Worm (Caenorhabditis elegans) whole organism, L1 larva: ENCODE results near the gene sdz-5.
A peak's percentile ranks its signal among the peaks of the same experiment; 100 is the strongest.

ENCODE experiments used
- C34B4.2 ChIP-seq: sonication (generic microtip); optimal IDR thresholded peaks from 2 replicates; lab custom pipeline; 2017; ENCODE audit warnings: mild to moderate bottlenecking, missing genetic modification characterization, missing compliant biosample characterization
- F16B12.6 ChIP-seq: fragments of 150-350 bp; optimal IDR thresholded peaks from 2 replicates; lab custom pipeline; 2014; ENCODE audit warnings: missing biosample characterization, missing genetic modification characterization
- Y116A8C.19 ChIP-seq: sonication (generic microtip); optimal IDR thresholded peaks from 2 replicates; lab custom pipeline; 2016; ENCODE audit warnings: missing compliant biosample characterization, missing genetic modification characterization, borderline replicate concordance
- aly-2 ChIP-seq: fragments of 150-350 bp; optimal IDR thresholded peaks from 2 replicates; lab custom pipeline; 2014; ENCODE audit warnings: missing biosample characterization, missing genetic modification characterization
- ceh-8 ChIP-seq: fragments of 200-800 bp; sonication (Bioruptor generic); optimal IDR thresholded peaks from 2 replicates; lab custom pipeline; 2018; ENCODE audit warnings: mild to moderate bottlenecking, missing genetic modification characterization, moderate library complexity, missing compliant biosample characterization
- ceh-88 ChIP-seq: fragments of 200-800 bp; sonication (Bioruptor generic); IDR thresholded peaks from 2 replicates; pipeline ENCODE4 v1.3.6; 2022; ENCODE audit warnings: missing genetic modification characterization, missing compliant biosample characterization
- ces-1 ChIP-seq: fragments of 150-350 bp; optimal IDR thresholded peaks from 2 replicates; lab custom pipeline; 2014; ENCODE audit warnings: missing biosample characterization, missing genetic modification reagents, missing genetic modification characterization
- dsc-1 ChIP-seq: sonication (generic microtip); optimal IDR thresholded peaks from 2 replicates; lab custom pipeline; 2016; ENCODE audit warnings: mild to moderate bottlenecking, missing genetic modification characterization, missing compliant biosample characterization
- efl-1 ChIP-seq, 4 experiments: fragments of 150-350 bp; optimal IDR thresholded peaks in 3 of 4; peaks in 1 of 4; 1 replicate in 1 of 4; 2 replicates in 3 of 4; lab custom pipeline; 2014; ENCODE audit warnings: missing biosample characterization in 2 of 4, missing genetic modification characterization in 2 of 4, missing genetic modification reagents in 2 of 4
- egl-13 ChIP-seq: sonication (generic microtip); optimal IDR thresholded peaks from 2 replicates; lab custom pipeline; 2016; ENCODE audit warnings: missing genotype, missing genetic modification reagents, missing genetic modification characterization, missing compliant biosample characterization
- egl-27 ChIP-seq, 2 experiments: fragments of 150-350 bp in 1 of 2; sonication (generic microtip); optimal IDR thresholded peaks; 3 replicates each; lab custom pipeline; 2017 to 2018; ENCODE audit warnings: missing biosample characterization in 2 of 2, missing genetic modification characterization in 2 of 2, missing genetic modification reagents in 2 of 2
- elt-3 ChIP-seq, 6 experiments: fragments of 150-350 bp in 1 of 6; sonication (generic microtip); optimal IDR thresholded peaks; 2 replicates each; lab custom pipeline; 2017 to 2018; ENCODE audit warnings: missing biosample characterization in 6 of 6, missing genetic modification characterization in 6 of 6, inconsistent platforms in 1 of 6
- fkh-4 ChIP-seq: sonication (generic microtip); optimal IDR thresholded peaks from 2 replicates; lab custom pipeline; 2016; ENCODE audit warnings: missing compliant biosample characterization, missing genetic modification characterization, borderline replicate concordance
- fkh-8 ChIP-seq: sonication (generic microtip); optimal IDR thresholded peaks from 2 replicates; lab custom pipeline; 2016; ENCODE audit warnings: mild to moderate bottlenecking, missing genetic modification characterization, missing compliant biosample characterization
- grh-1 ChIP-seq: fragments of 200-800 bp; sonication (Bioruptor generic); IDR thresholded peaks from 2 replicates; pipeline ENCODE4 v1.3.6; 2022; ENCODE audit warnings: missing genetic modification reagents, missing genetic modification characterization, missing compliant biosample characterization
- hpl-2 ChIP-seq: fragments of 150-350 bp; optimal IDR thresholded peaks from 2 replicates; lab custom pipeline; 2014; ENCODE audit warnings: missing biosample characterization, missing genetic modification reagents, missing genetic modification characterization
- irx-1 ChIP-seq: sonication (generic microtip); optimal IDR thresholded peaks from 2 replicates; lab custom pipeline; 2016; ENCODE audit warnings: missing genetic modification characterization, missing compliant biosample characterization
- isw-1 ChIP-seq: fragments of 200-800 bp; sonication (Bioruptor generic); IDR thresholded peaks from 2 replicates; pipeline ENCODE4 v1.3.6; 2022; ENCODE audit warnings: missing genetic modification characterization, missing compliant biosample characterization
- lin-13 ChIP-seq: fragments of 150-350 bp; optimal IDR thresholded peaks from 2 replicates; lab custom pipeline; 2014; ENCODE audit warnings: missing biosample characterization, missing genetic modification reagents, missing genetic modification characterization
- lin-35 ChIP-seq, 2 experiments: fragments of 150-350 bp; optimal IDR thresholded peaks; 2 replicates each; lab custom pipeline; 2014; ENCODE audit warnings: missing biosample characterization in 2 of 2, missing genetic modification characterization in 2 of 2, missing genetic modification reagents in 2 of 2
- lir-3 ChIP-seq: sonication (generic microtip); optimal IDR thresholded peaks from 2 replicates; lab custom pipeline; 2016; ENCODE audit warnings: mild to moderate bottlenecking, missing genetic modification characterization, moderate library complexity, missing compliant biosample characterization; ENCODE audit not compliant: poor library complexity
- lsy-2 ChIP-seq, 2 experiments: fragments of 150-350 bp; optimal IDR thresholded peaks; 2 replicates each; lab custom pipeline; 2014; ENCODE audit warnings: missing biosample characterization in 2 of 2, missing genetic modification characterization in 2 of 2
- mdl-1 ChIP-seq, 2 experiments: fragments of 150-350 bp; optimal IDR thresholded peaks; 2 replicates each; lab custom pipeline; 2014 to 2017; ENCODE audit warnings: missing biosample characterization in 2 of 2, missing genetic modification characterization in 2 of 2, inconsistent platforms in 1 of 2
- mef-2 ChIP-seq: fragments of 150-350 bp; optimal IDR thresholded peaks from 2 replicates; lab custom pipeline; 2014; ENCODE audit warnings: missing biosample characterization, missing genetic modification characterization
- nhr-11 ChIP-seq: fragments of 150-350 bp; optimal IDR thresholded peaks from 2 replicates; lab custom pipeline; 2014; ENCODE audit warnings: missing biosample characterization, missing genetic modification characterization
- nhr-19 ChIP-seq: fragments of 200-800 bp; sonication (Bioruptor generic); conservative IDR thresholded peaks from 2 replicates; pipeline ENCODE4 v1.3.6; 2022; ENCODE audit warnings: missing genetic modification characterization, missing compliant biosample characterization
- nhr-20 ChIP-seq: sonication (generic microtip); optimal IDR thresholded peaks from 2 replicates; lab custom pipeline; 2016; ENCODE audit warnings: mild to moderate bottlenecking, missing genetic modification characterization, missing compliant biosample characterization
- nhr-237 ChIP-seq: fragments of 150-350 bp; optimal IDR thresholded peaks from 2 replicates; lab custom pipeline; 2014; ENCODE audit warnings: missing biosample characterization, missing genetic modification characterization
- nhr-47 ChIP-seq: sonication (generic microtip); optimal IDR thresholded peaks from 2 replicates; lab custom pipeline; 2016; ENCODE audit warnings: mild to moderate bottlenecking, missing genetic modification characterization, moderate library complexity, missing compliant biosample characterization
- nhr-71 ChIP-seq: sonication (generic microtip); optimal IDR thresholded peaks from 2 replicates; lab custom pipeline; 2016; ENCODE audit warnings: mild to moderate bottlenecking, missing genetic modification characterization, moderate library complexity, missing compliant biosample characterization
- nhr-77 ChIP-seq: fragments of 150-350 bp; optimal IDR thresholded peaks from 2 replicates; lab custom pipeline; 2014; ENCODE audit warnings: missing biosample characterization, missing genetic modification characterization
- nhr-84 ChIP-seq: sonication (generic microtip); optimal IDR thresholded peaks from 2 replicates; lab custom pipeline; 2017; ENCODE audit warnings: missing biosample characterization, missing genetic modification characterization
- nhr-85 ChIP-seq: sonication (generic microtip); peaks from one replicate; lab custom pipeline; 2016; ENCODE audit warnings: missing genetic modification characterization, inconsistent platforms, missing compliant biosample characterization
- nhr-90 ChIP-seq: sonication (generic microtip); optimal IDR thresholded peaks from 2 replicates; lab custom pipeline; 2016; ENCODE audit warnings: mild to moderate bottlenecking, missing genetic modification characterization, missing compliant biosample characterization; ENCODE audit not compliant: poor library complexity
- pax-3 ChIP-seq: fragments of 200-800 bp; sonication (Bioruptor generic); optimal IDR thresholded peaks from 2 replicates; lab custom pipeline; 2018; ENCODE audit warnings: mild to moderate bottlenecking, missing genetic modification characterization, moderate library complexity, missing compliant biosample characterization
- pqm-1 ChIP-seq: sonication (generic microtip); optimal IDR thresholded peaks from 3 replicates; lab custom pipeline; 2017; ENCODE audit warnings: missing biosample characterization, missing genetic modification characterization
- rnt-1 ChIP-seq: sonication (generic microtip); optimal IDR thresholded peaks from 2 replicates; lab custom pipeline; 2016; ENCODE audit warnings: mild to moderate bottlenecking, missing genetic modification characterization, moderate library complexity, missing compliant biosample characterization
- skn-1 ChIP-seq: fragments of 150-350 bp; optimal IDR thresholded peaks from 2 replicates; lab custom pipeline; 2014; ENCODE audit warnings: missing biosample characterization, missing genetic modification characterization
- snpc-4 ChIP-seq: fragments of 150-350 bp; optimal IDR thresholded peaks from 2 replicates; lab custom pipeline; 2014; ENCODE audit warnings: missing biosample characterization, missing genetic modification characterization
- snu-23 ChIP-seq: sonication (generic microtip); optimal IDR thresholded peaks from 2 replicates; lab custom pipeline; 2016; ENCODE audit warnings: missing genetic modification characterization, missing compliant biosample characterization
- sox-4 ChIP-seq: sonication (generic microtip); optimal IDR thresholded peaks from 2 replicates; lab custom pipeline; 2016; ENCODE audit warnings: missing genetic modification characterization, missing compliant biosample characterization
- sptf-1 ChIP-seq: fragments of 150-350 bp; optimal IDR thresholded peaks from 2 replicates; lab custom pipeline; 2014; ENCODE audit warnings: missing biosample characterization, missing genetic modification characterization
- swsn-7 ChIP-seq: sonication (generic microtip); optimal IDR thresholded peaks from 2 replicates; lab custom pipeline; 2016; ENCODE audit warnings: missing genetic modification characterization, missing compliant biosample characterization
- tbx-2 ChIP-seq: sonication (generic microtip); optimal IDR thresholded peaks from 2 replicates; lab custom pipeline; 2016; ENCODE audit warnings: missing genetic modification characterization, missing compliant biosample characterization
- tlp-1 ChIP-seq: fragments of 150-350 bp; optimal IDR thresholded peaks from 2 replicates; lab custom pipeline; 2014; ENCODE audit warnings: missing biosample characterization, missing genetic modification characterization
- unc-30 ChIP-seq: sonication (generic microtip); optimal IDR thresholded peaks from 2 replicates; lab custom pipeline; 2017; ENCODE audit warnings: missing biosample characterization, missing genetic modification characterization
- unc-98 ChIP-seq: fragments of 200-800 bp; sonication (Bioruptor generic); IDR thresholded peaks from 2 replicates; pipeline ENCODE4 v1.3.6; 2022; ENCODE audit warnings: missing genetic modification characterization, missing compliant biosample characterization
- zag-1 ChIP-seq: fragments of 150-350 bp; optimal IDR thresholded peaks from 2 replicates; lab custom pipeline; 2014; ENCODE audit warnings: missing biosample characterization, missing genetic modification characterization
- ztf-11 ChIP-seq, 2 experiments: sonication (generic microtip); optimal IDR thresholded peaks; 2 replicates each; lab custom pipeline; 2016 to 2017; ENCODE audit warnings: missing genetic modification characterization in 2 of 2, missing biosample characterization in 1 of 2, missing compliant biosample characterization in 1 of 2
- ztf-4 ChIP-seq: fragments of 150-350 bp; optimal IDR thresholded peaks from 2 replicates; lab custom pipeline; 2014; ENCODE audit warnings: missing biosample characterization, missing genetic modification characterization

Gene sdz-5

ce11 chrII:2992300-2992699, 16.2 kb upstream of the sdz-5 start:
- TF ChIP-seq fkh-4 (tag; lab: Kevin White, UChicago) (peak; percentile 21), rnt-1 (tag; lab: Kevin White, UChicago) (peak; percentile 40), tlp-1 (tag; lab: Kevin White, UChicago) (no peak), mdl-1 (tag; optimal IDR thresholded peaks at IDR 0.05; lab: Kevin White, UChicago) (no peak), snpc-4 (tag; lab: Kevin White, UChicago) (no peak), F16B12.6 (tag; lab: Kevin White, UChicago) (no peak), skn-1 (tag; lab: Kevin White, UChicago) (no peak), sptf-1 (no peak), isw-1 (peak; percentile 27), ces-1 (GFP tag; lab: Kevin White, UChicago) (no peak), lsy-2 (tag; optimal IDR thresholded peaks at IDR 0.05; lab: Kevin White, UChicago) (no peak), lir-3 (peak; percentile 56), unc-30 (tag; lab: Kevin White, UChicago) (no peak), mef-2 (tag; lab: Kevin White, UChicago) (no peak), unc-98 (GFP tag; lab: Robert Waterston, UW) (peak; percentile 62), pax-3 (tag; lab: Kevin White, UChicago) (no peak), nhr-71 (no peak), efl-1 (optimal IDR thresholded peaks at IDR 0.05; lab: Kevin White, UChicago) (no peak), efl-1 (GFP tag; optimal IDR thresholded peaks at IDR 0.05 in 1 of 2; lab: Kevin White, UChicago) (peak in 1 of 2 experiments; percentile 72), egl-27 (tag; optimal IDR thresholded peaks at IDR 0.05; lab: Kevin White, UChicago) (no peak), egl-13 (tag; lab: Kevin White, UChicago) (peak; percentile 33), nhr-85 (tag; lab: Kevin White, UChicago) (peak; percentile 44), Y116A8C.19 (tag; lab: Kevin White, UChicago) (no peak), lin-35 (GFP tag; optimal IDR thresholded peaks at IDR 0.05; lab: Kevin White, UChicago) (no peak), nhr-20 (tag; lab: Kevin White, UChicago) (no peak), nhr-19 (GFP tag; lab: Robert Waterston, UW) (no peak), nhr-47 (peak; percentile 8), nhr-77 (tag; lab: Kevin White, UChicago) (no peak)

- TF ChIP-seq snu-23 (GFP tag; lab: Kevin White, UChicago) = peak; percentile 13
- TF ChIP-seq snpc-4 (tag; lab: Kevin White, UChicago) = no peak
- peak in 1 of 2 experiments; percentile 32 for TF ChIP-seq lin-35 (GFP tag; optimal IDR thresholded peaks at IDR 0.05; lab: Kevin White, UChicago)
- TF ChIP-seq nhr-237 (tag; lab: Kevin White, UChicago) = no peak
- TF ChIP-seq F16B12.6 (tag; lab: Kevin White, UChicago) = no peak
- TF ChIP-seq hpl-2 (GFP tag; lab: Kevin White, UChicago) = no peak
- TF ChIP-seq nhr-90 (tag; lab: Kevin White, UChicago) = no peak
- TF ChIP-seq pax-3 (tag; lab: Kevin White, UChicago) = no peak
- peak; percentile 88 for TF ChIP-seq grh-1
- TF ChIP-seq tlp-1 (tag; lab: Kevin White, UChicago) = no peak
- TF ChIP-seq sox-4 = no peak
- no peak for TF ChIP-seq swsn-7 (tag; lab: Kevin White, UChicago)
- no peak for TF ChIP-seq C34B4.2 (tag; lab: Kevin White, UChicago)
- no peak for TF ChIP-seq ceh-88
- TF ChIP-seq nhr-84 (tag; lab: Kevin White, UChicago) = no peak
- TF ChIP-seq ceh-8 (GFP tag; lab: Kevin White, UChicago) = no peak
- TF ChIP-seq mdl-1 (tag; optimal IDR thresholded peaks at IDR 0.05; lab: Kevin White, UChicago) = no peak
- no peak for TF ChIP-seq ztf-4 (tag; lab: Kevin White, UChicago)
- TF ChIP-seq lin-13 (GFP tag; lab: Kevin White, UChicago) = peak; percentile 18
- no peak for TF ChIP-seq zag-1 (tag; lab: Kevin White, UChicago)
- TF ChIP-seq ztf-11 (tag; optimal IDR thresholded peaks at IDR 0.05; lab: Kevin White, UChicago) = no peak
- TF ChIP-seq nhr-77 (tag; lab: Kevin White, UChicago) = no peak
- TF ChIP-seq lir-3 = no peak
- no peak for TF ChIP-seq pqm-1
- no peak for TF ChIP-seq fkh-8 (tag; lab: Kevin White, UChicago)
- TF ChIP-seq aly-2 (tag; lab: Kevin White, UChicago) = no peak
- no peak for TF ChIP-seq tbx-2 (tag; lab: Kevin White, UChicago)
- TF ChIP-seq dsc-1 (tag; lab: Kevin White, UChicago) = no peak
- no peak for TF ChIP-seq irx-1 (tag; lab: Kevin White, UChicago)
- TF ChIP-seq nhr-11 (tag; lab: Kevin White, UChicago) = no peak
- TF ChIP-seq elt-3 (tag; optimal IDR thresholded peaks at IDR 0.05; lab: Kevin White, UChicago) = peak in 1 of 6 experiments; percentile 39
Observed at ce11 chrII:2994590-2995392, 13.7 kb upstream of the sdz-5 start.
